Worm (Caenorhabditis elegans) whole organism, L3 larva: ENCODE data around the gene srx-116.

ENCODE experiments used
- ZK546.5 ChIP-seq: sonication (generic microtip); optimal IDR thresholded peaks from 2 replicates; lab custom pipeline; 2017; ENCODE audit warnings: missing biosample characterization, missing genetic modification characterization
- elt-3 ChIP-seq, 3 experiments: fragments of 150-350 bp in 1 of 3; sonication (generic microtip) in 2 of 3; optimal IDR thresholded peaks; 2 replicates in 2 of 3; 4 replicates in 1 of 3; lab custom pipeline; 2014 to 2017; ENCODE audit warnings: missing biosample characterization in 3 of 3, missing genetic modification characterization in 3 of 3
- lin-39 ChIP-seq: fragments of 150-350 bp; optimal IDR thresholded peaks from 2 replicates; lab custom pipeline; 2018; ENCODE audit warnings: missing biosample characterization, missing genetic modification reagents, missing genetic modification characterization
- lsy-12 ChIP-seq: sonication (generic microtip); optimal IDR thresholded peaks from 2 replicates; lab custom pipeline; 2016; ENCODE audit warnings: mild to moderate bottlenecking, missing genetic modification characterization, missing compliant biosample characterization
- nfya-1 ChIP-seq: sonication (generic microtip); optimal IDR thresholded peaks from 2 replicates; lab custom pipeline; 2017; ENCODE audit warnings: missing genetic modification characterization, mild to moderate bottlenecking, missing compliant biosample characterization, antibody characterized with exemption, moderate library complexity; ENCODE audit not compliant: insufficient read depth
- nhr-12 ChIP-seq: fragments of 150-350 bp; optimal IDR thresholded peaks from 2 replicates; lab custom pipeline; 2014; ENCODE audit warnings: missing biosample characterization, missing genetic modification characterization
- nhr-28 ChIP-seq: fragments of 150-350 bp; optimal IDR thresholded peaks from 2 replicates; lab custom pipeline; 2014; ENCODE audit warnings: missing biosample characterization, missing genetic modification characterization
- pha-4 ChIP-seq: fragments of 150-350 bp; optimal IDR thresholded peaks from 2 replicates; lab custom pipeline; 2014; ENCODE audit warnings: missing biosample characterization, missing genetic modification reagents, missing genetic modification characterization
- skn-1 ChIP-seq: fragments of 150-350 bp; optimal IDR thresholded peaks from 2 replicates; lab custom pipeline; 2014; ENCODE audit warnings: missing biosample characterization, missing genetic modification characterization
- ztf-11 ChIP-seq: fragments of 150-350 bp; optimal IDR thresholded peaks from 2 replicates; lab custom pipeline; 2014; ENCODE audit warnings: missing biosample characterization, missing genetic modification characterization

- TF ChIP-seq ztf-11, result no peak
- TF ChIP-seq nhr-28, result no peak
- TF ChIP-seq nhr-12 (tag; lab: Kevin White, UChicago), result no peak
- no peak for TF ChIP-seq elt-3 (tag; optimal IDR thresholded peaks at IDR 0.05; lab: Kevin White, UChicago)
- no peak for TF ChIP-seq skn-1 (tag; lab: Kevin White, UChicago)
- no peak for TF ChIP-seq lin-39 (tag; lab: Kevin White, UChicago)
- TF ChIP-seq lsy-12 (tag; lab: Kevin White, UChicago), result no peak
- TF ChIP-seq ZK546.5 (tag; lab: Kevin White, UChicago), result no peak
- TF ChIP-seq nfya-1 (tag; lab: Kevin White, UChicago), result no peak
- no peak for TF ChIP-seq pha-4 (tag; lab: Kevin White, UChicago)
Measured at ce11 chrV:12708305-12708704, 37.6 kb downstream of the srx-116 start, which contains the start of gene R11D1.2.
